Worm (Caenorhabditis elegans) whole organism, L2 larva: ENCODE measurements around the gene F38H12.5.

Source experiments
- R02D3.7 ChIP-seq: fragments of 150-350 bp; optimal IDR thresholded peaks from 2 replicates; lab custom pipeline; 2014; ENCODE audit warnings: missing biosample characterization, missing genetic modification characterization
- egl-27 ChIP-seq: sonication (generic microtip); optimal IDR thresholded peaks from 3 replicates; lab custom pipeline; 2017; ENCODE audit warnings: missing biosample characterization, missing genetic modification reagents, missing genetic modification characterization
- elt-3 ChIP-seq: sonication (generic microtip); optimal IDR thresholded peaks from 2 replicates; lab custom pipeline; 2017; ENCODE audit warnings: missing biosample characterization, missing genetic modification characterization
- mdl-1 ChIP-seq, 2 experiments: fragments of 150-350 bp in 1 of 2; sonication (generic microtip) in 1 of 2; optimal IDR thresholded peaks; 2 replicates each; lab custom pipeline; 2017; ENCODE audit warnings: missing biosample characterization in 2 of 2, missing genetic modification characterization in 2 of 2
- nhr-11 ChIP-seq: fragments of 150-350 bp; optimal IDR thresholded peaks from 2 replicates; lab custom pipeline; 2014; ENCODE audit warnings: missing biosample characterization, missing genetic modification characterization
- nhr-23 ChIP-seq: fragments of 150-350 bp; optimal IDR thresholded peaks from 2 replicates; lab custom pipeline; 2014; ENCODE audit warnings: missing biosample characterization, missing genetic modification reagents, missing genetic modification characterization
- sem-4 ChIP-seq: fragments of 150-350 bp; optimal IDR thresholded peaks from 2 replicates; lab custom pipeline; 2014; ENCODE audit warnings: missing biosample characterization, missing genetic modification reagents, missing genetic modification characterization
- sma-9 ChIP-seq, 2 experiments: fragments of 150-350 bp in 1 of 2; sonication (generic microtip) in 1 of 2; optimal IDR thresholded peaks; 2 replicates each; lab custom pipeline; 2014 to 2016; ENCODE audit warnings: missing genetic modification characterization in 2 of 2, mild to moderate bottlenecking in 1 of 2, missing biosample characterization in 1 of 2, missing compliant biosample characterization in 1 of 2, missing genetic modification reagents in 1 of 2, moderate library complexity in 1 of 2
- ztf-1 ChIP-seq: fragments of 200-800 bp; sonication (Bioruptor generic); conservative IDR thresholded peaks from 2 replicates; pipeline ENCODE4 v1.3.6; 2022; ENCODE audit warnings: missing genetic modification characterization, missing compliant biosample characterization

DNA sequence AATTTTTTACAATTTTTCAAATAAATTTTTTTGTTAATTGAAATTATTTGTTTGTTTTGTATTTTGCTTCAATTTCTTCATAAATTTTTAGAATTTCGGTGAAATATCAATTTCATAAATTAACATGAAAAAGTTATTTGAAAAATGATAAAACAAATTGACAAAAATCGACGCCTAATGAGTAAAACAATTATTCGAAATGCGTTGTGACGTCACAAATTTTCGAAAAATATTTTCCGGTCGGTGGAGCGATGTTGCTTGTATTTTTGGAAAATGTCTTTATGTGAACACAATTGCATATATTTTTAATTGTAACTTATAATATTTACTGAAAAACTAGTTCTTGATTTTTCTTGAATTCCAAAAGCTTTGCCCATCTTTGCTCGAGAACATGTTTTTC, 2.3 kb downstream of the F38H12.5 start:
- no peak for TF ChIP-seq nhr-23 (tag; lab: Kevin White, UChicago)
- TF ChIP-seq sem-4 (tag; lab: Kevin White, UChicago): no peak
- no peak for TF ChIP-seq sma-9 (GFP tag; optimal IDR thresholded peaks at IDR 0.05; lab: Kevin White, UChicago)
- TF ChIP-seq sma-9 (tag; optimal IDR thresholded peaks at IDR 0.05; lab: Kevin White, UChicago): no peak
- no peak for TF ChIP-seq egl-27 (tag; lab: Kevin White, UChicago)
- TF ChIP-seq mdl-1 (tag; optimal IDR thresholded peaks at IDR 0.05; lab: Kevin White, UChicago): no peak
- no peak for TF ChIP-seq ztf-1 (GFP tag; lab: Robert Waterston, UW)
- TF ChIP-seq R02D3.7 (tag; lab: Kevin White, UChicago): no peak
- TF ChIP-seq nhr-11: no peak
- no peak for TF ChIP-seq elt-3 (tag; lab: Kevin White, UChicago)
